Worm (Caenorhabditis elegans) whole organism, L4 larva: ENCODE data around the gene Y41C4A.11.
A peak's percentile ranks its signal among the peaks of the same experiment; 100 is the strongest.

Source experiments
- D1046.2 ChIP-seq: fragments of 200-800 bp; sonication (Bioruptor generic); IDR thresholded peaks from 2 replicates; pipeline ENCODE4 v1.3.6; 2022; ENCODE audit warnings: missing genetic modification characterization, missing compliant biosample characterization
- F10B5.3 ChIP-seq: sonication (generic microtip); optimal IDR thresholded peaks from 2 replicates; lab custom pipeline; 2016; ENCODE audit warnings: mild to moderate bottlenecking, missing genetic modification characterization, missing compliant biosample characterization
- F37D6.2 ChIP-seq: sonication (generic microtip); optimal IDR thresholded peaks from 2 replicates; lab custom pipeline; 2016; ENCODE audit warnings: mild to moderate bottlenecking, missing genetic modification characterization, missing compliant biosample characterization
- F44E2.7 ChIP-seq: fragments of 200-800 bp; sonication (Bioruptor generic); IDR thresholded peaks from 2 replicates; pipeline ENCODE4 v2.1.2; 2022; ENCODE audit warnings: missing genetic modification characterization, missing compliant biosample characterization
- ZK337.2 ChIP-seq: fragments of 200-800 bp; sonication (Bioruptor generic); IDR thresholded peaks from 2 replicates; pipeline ENCODE4 v1.3.6; 2022; ENCODE audit warnings: missing genetic modification reagents, missing genetic modification characterization, missing compliant biosample characterization
- aha-1 ChIP-seq: fragments of 150-350 bp; peaks from one replicate; lab custom pipeline; 2014; ENCODE audit warnings: missing biosample characterization, missing genetic modification characterization
- ceh-28 ChIP-seq: fragments of 150-350 bp; optimal IDR thresholded peaks from 2 replicates; lab custom pipeline; 2014; ENCODE audit warnings: missing biosample characterization, missing genetic modification reagents, missing genetic modification characterization
- ceh-62 ChIP-seq: sonication (generic microtip); optimal IDR thresholded peaks from 2 replicates; lab custom pipeline; 2017; ENCODE audit warnings: missing biosample characterization, missing genetic modification characterization
- daf-12 ChIP-seq: fragments of 150-350 bp; optimal IDR thresholded peaks from 2 replicates; lab custom pipeline; 2014; ENCODE audit warnings: missing biosample characterization, missing genetic modification reagents, missing genetic modification characterization
- daf-16 ChIP-seq, 3 experiments: sonication (generic microtip); optimal IDR thresholded peaks; 2 replicates each; lab custom pipeline; 2016 to 2017; ENCODE audit warnings: missing genetic modification characterization in 3 of 3, missing genetic modification reagents in 3 of 3, mild to moderate bottlenecking in 2 of 3, missing compliant biosample characterization in 2 of 3, missing biosample characterization in 1 of 3, moderate library complexity in 1 of 3
- daf-8 ChIP-seq: fragments of 200-800 bp; sonication (Bioruptor generic); IDR thresholded peaks from 2 replicates; pipeline ENCODE4 v1.3.6; 2022; ENCODE audit warnings: missing genetic modification characterization, missing compliant biosample characterization
- dmd-6 ChIP-seq: fragments of 200-800 bp; sonication (Bioruptor generic); IDR thresholded peaks from 2 replicates; pipeline ENCODE4 v1.3.6; 2022; ENCODE audit warnings: missing genetic modification reagents, missing genetic modification characterization, missing compliant biosample characterization
- dpl-1 ChIP-seq: fragments of 150-350 bp; optimal IDR thresholded peaks from 2 replicates; lab custom pipeline; 2014; ENCODE audit warnings: missing biosample characterization, missing genetic modification reagents, missing genetic modification characterization
- dve-1 ChIP-seq: sonication (generic microtip); optimal IDR thresholded peaks from 2 replicates; lab custom pipeline; 2017; ENCODE audit warnings: antibody characterized with exemption, mild to moderate bottlenecking, missing genetic modification characterization, missing compliant biosample characterization; ENCODE audit not compliant: insufficient read depth
- egl-43 ChIP-seq: fragments of 200-800 bp; sonication (Bioruptor generic); IDR thresholded peaks from 2 replicates; pipeline ENCODE4 v1.3.6; 2022; ENCODE audit warnings: missing genetic modification reagents, missing genetic modification characterization, missing compliant biosample characterization
- gei-8 ChIP-seq: fragments of 200-800 bp; sonication (Bioruptor generic); optimal IDR thresholded peaks from 2 replicates; lab custom pipeline; 2018; ENCODE audit warnings: mild to moderate bottlenecking, missing genetic modification characterization, missing compliant biosample characterization
- hmg-1.1 ChIP-seq: fragments of 200-800 bp; sonication (Bioruptor generic); IDR thresholded peaks from 2 replicates; pipeline ENCODE4 v1.3.6; 2022; ENCODE audit warnings: missing genetic modification reagents, missing genetic modification characterization, missing compliant biosample characterization
- lin-13 ChIP-seq: fragments of 150-350 bp; optimal IDR thresholded peaks from 2 replicates; lab custom pipeline; 2014; ENCODE audit warnings: missing biosample characterization, missing genetic modification reagents, missing genetic modification characterization
- lir-3 ChIP-seq: sonication (generic microtip); optimal IDR thresholded peaks from 2 replicates; lab custom pipeline; 2016; ENCODE audit warnings: mild to moderate bottlenecking, missing genetic modification characterization, missing compliant biosample characterization
- mdl-1 ChIP-seq, 2 experiments: fragments of 150-350 bp in 1 of 2; sonication (generic microtip) in 1 of 2; optimal IDR thresholded peaks; 2 replicates each; lab custom pipeline; 2014 to 2017; ENCODE audit warnings: missing biosample characterization in 2 of 2, missing genetic modification characterization in 2 of 2
- nhr-11 ChIP-seq: fragments of 150-350 bp; optimal IDR thresholded peaks from 2 replicates; lab custom pipeline; 2014; ENCODE audit warnings: missing biosample characterization, missing genetic modification characterization
- nhr-237 ChIP-seq: sonication (generic microtip); optimal IDR thresholded peaks from 2 replicates; lab custom pipeline; 2017; ENCODE audit warnings: missing biosample characterization, missing genetic modification characterization
- nhr-41 ChIP-seq: fragments of 200-800 bp; sonication (Bioruptor generic); IDR thresholded peaks from 2 replicates; pipeline ENCODE4 v1.3.6; 2022; ENCODE audit warnings: missing genetic modification reagents, missing genetic modification characterization, missing compliant biosample characterization
- nhr-6 ChIP-seq: fragments of 150-350 bp; optimal IDR thresholded peaks from 2 replicates; lab custom pipeline; 2014; ENCODE audit warnings: missing biosample characterization, missing genetic modification characterization
- nhr-77 ChIP-seq: fragments of 150-350 bp; optimal IDR thresholded peaks from 2 replicates; lab custom pipeline; 2014; ENCODE audit warnings: missing biosample characterization, missing genetic modification characterization
- pqm-1 ChIP-seq: sonication (generic microtip); optimal IDR thresholded peaks from 2 replicates; lab custom pipeline; 2017; ENCODE audit warnings: missing biosample characterization, missing genetic modification characterization
- set-16 ChIP-seq: fragments of 200-800 bp; sonication (Bioruptor generic); IDR thresholded peaks from 2 replicates; pipeline ENCODE4 v1.3.6; 2022; ENCODE audit warnings: missing genetic modification reagents, missing genetic modification characterization, missing compliant biosample characterization
- tra-1 ChIP-seq: fragments of 200-800 bp; sonication (Bioruptor generic); IDR thresholded peaks from 2 replicates; pipeline ENCODE4 v1.3.6; 2022; ENCODE audit warnings: missing genetic modification reagents, missing genetic modification characterization, missing compliant biosample characterization
- unc-62 ChIP-seq, 3 experiments: fragments of 150-350 bp in 1 of 3; sonication (generic microtip); optimal IDR thresholded peaks in 2 of 3; peaks in 1 of 3; 1 replicate in 1 of 3; 2 replicates in 2 of 3; lab custom pipeline; 2014 to 2017; ENCODE audit warnings: missing biosample characterization in 3 of 3, missing genetic modification characterization in 3 of 3, missing genetic modification reagents in 3 of 3, missing genotype in 1 of 3
- zip-11 ChIP-seq: fragments of 200-800 bp; sonication (Bioruptor generic); IDR thresholded peaks from 2 replicates; pipeline ENCODE4 v1.3.6; 2022; ENCODE audit warnings: missing genetic modification characterization, missing compliant biosample characterization
- ztf-11 ChIP-seq: fragments of 150-350 bp; optimal IDR thresholded peaks from 2 replicates; lab custom pipeline; 2014; ENCODE audit warnings: missing biosample characterization, missing genetic modification characterization
- ztf-7 ChIP-seq: fragments of 150-350 bp; optimal IDR thresholded peaks from 2 replicates; lab custom pipeline; 2014; ENCODE audit warnings: missing biosample characterization, missing genetic modification characterization

The Y41C4A.11 gene

ce11 chrIII:11719400-11719875, at the start of gene Y41C4A.11, which contains the start of gene elb-1 (continued):
- peak; percentile 29 for TF ChIP-seq nhr-6 (tag; lab: Kevin White, UChicago)
- TF ChIP-seq hmg-1.1 (GFP tag; lab: Robert Waterston, UW) = peak; percentile 59; the same call in 1 of the 2 replicates
- TF ChIP-seq daf-8 (GFP tag; lab: Robert Waterston, UW) = no peak
- no peak for TF ChIP-seq F10B5.3 (tag; lab: Kevin White, UChicago)
- TF ChIP-seq gei-8 (GFP tag; lab: Kevin White, UChicago) = no peak
- no peak for TF ChIP-seq F37D6.2 (tag; lab: Kevin White, UChicago)
- no peak for TF ChIP-seq D1046.2 (GFP tag; lab: Robert Waterston, UW)
- TF ChIP-seq ztf-7 (tag; lab: Kevin White, UChicago) = no peak
- TF ChIP-seq ceh-62 (tag; lab: Kevin White, UChicago) = no peak
- no peak for TF ChIP-seq nhr-11
- peak; percentile 36 for TF ChIP-seq dve-1 (tag; lab: Kevin White, UChicago)
- TF ChIP-seq nhr-41 (GFP tag; lab: Robert Waterston, UW) = no peak
- no peak for TF ChIP-seq lir-3 (tag; lab: Kevin White, UChicago)
- no peak for TF ChIP-seq F44E2.7 (GFP tag; lab: Robert Waterston, UW)
- no peak for TF ChIP-seq daf-12
- peak; percentile 96 for TF ChIP-seq dpl-1
- TF ChIP-seq dmd-6 (GFP tag; lab: Robert Waterston, UW) = no peak

- peak; percentile 95 for TF ChIP-seq aha-1
- TF ChIP-seq lin-13 (GFP tag; lab: Kevin White, UChicago) = no peak
Measured at ce11 chrIII:11680514-11680913, 39.1 kb upstream of the Y41C4A.11 start.

ce11 chrIII:11681461-11682014, 38.1 kb upstream of the Y41C4A.11 start:
- peak; percentile 37 for TF ChIP-seq set-16 (GFP tag; lab: Robert Waterston, UW)
- TF ChIP-seq daf-12 = no peak
- peak; percentile 67; the same call in 1 of the 2 replicates for TF ChIP-seq ZK337.2
- peak; percentile 68; the same call in 1 of the 2 replicates for TF ChIP-seq egl-43 (GFP tag; lab: Robert Waterston, UW)
- TF ChIP-seq ztf-11 = no peak
- TF ChIP-seq, all 104 proteins: peak for 3

- TF ChIP-seq nhr-237 (no peak), pqm-1 (tag; lab: Kevin White, UChicago) (no peak), egl-43 (GFP tag; lab: Robert Waterston, UW) (peak; percentile 32; the same call in 1 of the 2 replicates), set-16 (GFP tag; lab: Robert Waterston, UW) (peak; percentile 88), unc-62 (GFP tag; optimal IDR thresholded peaks at IDR 0.05 in 1 of 2; lab: Kevin White, UChicago) (peak in 1 of 2 experiments; percentile 5), unc-62 (tag; optimal IDR thresholded peaks at IDR 0.05; lab: Kevin White, UChicago) (no peak)
Measured at ce11 chrIII:11683038-11683437, 36.6 kb upstream of the Y41C4A.11 start.

- TF ChIP-seq zip-11 (GFP tag; lab: Robert Waterston, UW) = no peak
- no peak for TF ChIP-seq nhr-11
- TF ChIP-seq D1046.2 (GFP tag; lab: Robert Waterston, UW) = 0 out of 2 replicates have a peak, but pooled peaks have one; percentile 16
- no peak for TF ChIP-seq daf-16 (GFP tag; optimal IDR thresholded peaks at IDR 0.05; lab: Kevin White, UChicago)
- TF ChIP-seq daf-16 (tag; optimal IDR thresholded peaks at IDR 0.05; lab: Kevin White, UChicago) = no peak
- TF ChIP-seq set-16 (GFP tag; lab: Robert Waterston, UW) = 0 out of 2 replicates have a peak, but pooled peaks have one; percentile 11
- TF ChIP-seq egl-43 (GFP tag; lab: Robert Waterston, UW) = peak; percentile 76
- peak in 1 of 2 experiments; percentile 21 for TF ChIP-seq unc-62 (GFP tag; optimal IDR thresholded peaks at IDR 0.05 in 1 of 2; lab: Kevin White, UChicago)
- no peak for TF ChIP-seq unc-62 (tag; optimal IDR thresholded peaks at IDR 0.05; lab: Kevin White, UChicago)
- TF ChIP-seq F44E2.7 (GFP tag; lab: Robert Waterston, UW) = no peak
- TF ChIP-seq mdl-1 (tag; optimal IDR thresholded peaks at IDR 0.05; lab: Kevin White, UChicago) = no peak
- TF ChIP-seq tra-1 = no peak
- TF ChIP-seq nhr-77 (tag; lab: Kevin White, UChicago) = no peak
- TF ChIP-seq daf-8 (GFP tag; lab: Robert Waterston, UW) = no peak
- no peak for TF ChIP-seq ceh-28
Measured at ce11 chrIII:11683790-11684189, 35.9 kb upstream of the Y41C4A.11 start.
